Worm (Caenorhabditis elegans) whole organism, early embryonic: Measurements from ENCODE around the gene C34F6.10.

Experiments
- B0310.2 ChIP-seq: sonication (generic microtip); optimal IDR thresholded peaks from 2 replicates; lab custom pipeline; 2016; ENCODE audit warnings: mild to moderate bottlenecking, missing genetic modification characterization, missing compliant biosample characterization
- F13C5.2 ChIP-seq: sonication (generic microtip); optimal IDR thresholded peaks from 2 replicates; lab custom pipeline; 2017; ENCODE audit warnings: mild to moderate bottlenecking, missing genetic modification characterization, inconsistent platforms, missing compliant biosample characterization
- aly-1 ChIP-seq: sonication (generic microtip); optimal IDR thresholded peaks from 2 replicates; lab custom pipeline; 2016; ENCODE audit warnings: missing genetic modification characterization, missing compliant biosample characterization
- ama-1 ChIP-seq: fragments of 150-350 bp; optimal IDR thresholded peaks from 2 replicates; lab custom pipeline; 2014
- ceh-13 ChIP-seq: fragments of 200-800 bp; sonication (Bioruptor generic); optimal IDR thresholded peaks from 2 replicates; lab custom pipeline; 2018; ENCODE audit warnings: mild to moderate bottlenecking, missing genetic modification characterization, missing compliant biosample characterization
- ceh-36 ChIP-seq: sonication (generic microtip); optimal IDR thresholded peaks from 2 replicates; lab custom pipeline; 2016; ENCODE audit warnings: missing genetic modification characterization, inconsistent platforms, missing compliant biosample characterization
- ets-7 ChIP-seq: sonication (generic microtip); optimal IDR thresholded peaks from 2 replicates; lab custom pipeline; 2016; ENCODE audit warnings: missing genotype, missing genetic modification characterization, missing compliant biosample characterization
- flt-1 ChIP-seq: fragments of 200-800 bp; sonication (Bioruptor generic); IDR thresholded peaks from 2 replicates; pipeline ENCODE4 v1.3.6; 2022; ENCODE audit warnings: missing genetic modification characterization, missing compliant biosample characterization
- hmbx-1 ChIP-seq: sonication (generic microtip); optimal IDR thresholded peaks from 2 replicates; lab custom pipeline; 2016; ENCODE audit warnings: mild to moderate bottlenecking, missing genetic modification characterization, missing compliant biosample characterization
- hmg-4 ChIP-seq: fragments of 200-800 bp; sonication (Bioruptor generic); optimal IDR thresholded peaks from 2 replicates; lab custom pipeline; 2018; ENCODE audit warnings: mild to moderate bottlenecking, missing genetic modification characterization, missing compliant biosample characterization
- hnd-1 ChIP-seq: sonication (generic microtip); optimal IDR thresholded peaks from 2 replicates; lab custom pipeline; 2016; ENCODE audit warnings: missing genetic modification characterization, missing compliant biosample characterization
- pes-1 ChIP-seq: fragments of 200-800 bp; sonication (Bioruptor generic); IDR thresholded peaks from 2 replicates; pipeline ENCODE4 v1.3.6; 2022; ENCODE audit warnings: missing genetic modification reagents, missing genetic modification characterization, missing compliant biosample characterization
- scrt-1 ChIP-seq: fragments of 200-800 bp; sonication (Bioruptor generic); IDR thresholded peaks from 2 replicates; pipeline ENCODE4 v1.3.6; 2022; ENCODE audit warnings: missing genetic modification characterization, missing compliant biosample characterization
- sea-1 ChIP-seq: fragments of 200-800 bp; sonication (Bioruptor generic); conservative IDR thresholded peaks from 2 replicates; pipeline ENCODE4 v1.3.6; 2022; ENCODE audit warnings: missing genetic modification characterization, missing compliant biosample characterization
- tbx-11 ChIP-seq: fragments of 200-800 bp; sonication (Bioruptor generic); IDR thresholded peaks from 2 replicates; pipeline ENCODE4 v1.3.6; 2022; ENCODE audit warnings: missing genetic modification characterization, missing compliant biosample characterization
- tbx-37 ChIP-seq: fragments of 200-800 bp; sonication (Bioruptor generic); conservative IDR thresholded peaks from 2 replicates; pipeline ENCODE4 v1.3.6; 2022; ENCODE audit warnings: missing genetic modification reagents, missing genetic modification characterization, missing compliant biosample characterization
- tra-4 ChIP-seq: sonication (generic microtip); optimal IDR thresholded peaks from 2 replicates; lab custom pipeline; 2017; ENCODE audit warnings: missing genetic modification characterization, missing compliant biosample characterization

C34F6.10 gene

DNA sequence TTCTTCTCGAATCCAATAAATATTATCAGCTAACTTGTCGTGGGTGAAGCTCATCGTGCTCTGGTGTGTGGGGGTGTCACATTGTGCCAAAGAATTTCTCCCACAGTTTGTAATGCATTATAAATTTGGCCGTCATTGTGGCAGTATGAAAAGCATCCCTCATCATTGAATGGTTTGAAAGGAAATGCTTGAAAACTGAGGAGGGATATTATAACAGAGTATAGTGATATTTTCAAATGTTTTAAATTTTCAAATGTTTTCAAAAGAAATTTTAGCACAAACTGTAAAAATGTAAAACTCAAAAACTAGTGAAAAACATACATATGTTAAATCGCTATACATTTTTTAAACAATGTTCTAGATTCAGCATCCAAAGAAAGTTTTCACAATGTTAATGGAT lies 28.5 kb upstream of the C34F6.10 start, which contains the start of gene C03A3.3:
Gene C03A3.3 (minus strand): TSS at position 101 of the 400 bp plus-strand sequence.
- TF ChIP-seq ceh-36 (tag; lab: Kevin White, UChicago) (no peak), hmg-4 (GFP tag; lab: Kevin White, UChicago) (no peak), tbx-37 (GFP tag; lab: Robert Waterston, UW) (no peak), aly-1 (no peak), pes-1 (no peak), tra-4 (tag; lab: Kevin White, UChicago) (no peak), hnd-1 (tag; lab: Kevin White, UChicago) (no peak), B0310.2 (tag; lab: Kevin White, UChicago) (no peak), ceh-13 (GFP tag; lab: Kevin White, UChicago) (no peak), ets-7 (tag; lab: Kevin White, UChicago) (no peak), ama-1 (no peak), hmbx-1 (tag; lab: Kevin White, UChicago) (no peak), F13C5.2 (no peak)

DNA sequence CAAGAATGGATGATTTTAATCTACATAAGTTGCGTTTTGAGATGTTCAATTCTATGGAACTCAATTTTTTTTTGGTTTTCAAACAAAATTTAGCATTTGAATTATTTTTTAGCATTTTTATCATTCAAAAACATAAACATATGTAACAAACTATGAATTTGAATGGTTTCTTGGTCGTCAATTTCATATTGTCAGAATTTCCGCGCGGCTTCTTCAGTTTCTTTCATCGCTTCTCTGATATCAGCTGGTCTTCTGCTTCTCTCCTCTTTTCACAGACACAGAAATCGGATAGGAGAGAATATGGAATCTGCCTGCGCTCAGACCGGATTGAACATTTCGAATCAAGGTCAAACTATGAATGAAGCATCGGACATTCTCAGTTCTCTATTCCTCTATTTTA lies 26.3 kb upstream of the C34F6.10 start, which contains the start of gene C03A3.9:
Gene C03A3.9 (plus strand): TSS at position 301 of the 400 bp plus-strand sequence.
- no peak for TF ChIP-seq hnd-1 (tag; lab: Kevin White, UChicago)
- no peak for TF ChIP-seq tbx-11 (GFP tag; lab: Robert Waterston, UW)

DNA sequence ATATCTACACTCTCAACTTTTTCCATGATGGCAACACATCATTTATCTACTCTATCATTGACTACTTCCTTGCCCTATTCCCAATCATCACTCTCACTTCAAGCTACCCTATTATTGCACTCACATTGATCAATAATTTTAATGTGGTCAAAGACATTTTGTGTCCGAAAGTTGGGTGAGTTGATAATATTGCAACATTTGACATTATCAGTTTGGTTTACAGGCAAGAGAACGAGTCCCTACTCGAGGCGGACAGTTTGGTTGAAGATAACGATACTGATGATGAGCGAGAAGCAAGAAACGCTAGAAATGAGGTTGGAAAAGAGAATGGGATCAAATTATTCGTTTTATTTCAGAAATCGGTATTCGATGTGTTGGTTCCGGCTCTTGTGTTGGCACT lies 24.3 kb upstream of the C34F6.10 start:
- TF ChIP-seq tbx-11 (GFP tag; lab: Robert Waterston, UW) (no peak), ceh-36 (tag; lab: Kevin White, UChicago) (no peak), aly-1 (no peak), hmg-4 (GFP tag; lab: Kevin White, UChicago) (no peak), flt-1 (GFP tag; lab: Robert Waterston, UW) (no peak), F13C5.2 (no peak), pes-1 (no peak), ets-7 (tag; lab: Kevin White, UChicago) (no peak), B0310.2 (tag; lab: Kevin White, UChicago) (no peak), hmbx-1 (tag; lab: Kevin White, UChicago) (no peak), ceh-13 (GFP tag; lab: Kevin White, UChicago) (no peak), scrt-1 (GFP tag; lab: Robert Waterston, UW) (no peak)

DNA sequence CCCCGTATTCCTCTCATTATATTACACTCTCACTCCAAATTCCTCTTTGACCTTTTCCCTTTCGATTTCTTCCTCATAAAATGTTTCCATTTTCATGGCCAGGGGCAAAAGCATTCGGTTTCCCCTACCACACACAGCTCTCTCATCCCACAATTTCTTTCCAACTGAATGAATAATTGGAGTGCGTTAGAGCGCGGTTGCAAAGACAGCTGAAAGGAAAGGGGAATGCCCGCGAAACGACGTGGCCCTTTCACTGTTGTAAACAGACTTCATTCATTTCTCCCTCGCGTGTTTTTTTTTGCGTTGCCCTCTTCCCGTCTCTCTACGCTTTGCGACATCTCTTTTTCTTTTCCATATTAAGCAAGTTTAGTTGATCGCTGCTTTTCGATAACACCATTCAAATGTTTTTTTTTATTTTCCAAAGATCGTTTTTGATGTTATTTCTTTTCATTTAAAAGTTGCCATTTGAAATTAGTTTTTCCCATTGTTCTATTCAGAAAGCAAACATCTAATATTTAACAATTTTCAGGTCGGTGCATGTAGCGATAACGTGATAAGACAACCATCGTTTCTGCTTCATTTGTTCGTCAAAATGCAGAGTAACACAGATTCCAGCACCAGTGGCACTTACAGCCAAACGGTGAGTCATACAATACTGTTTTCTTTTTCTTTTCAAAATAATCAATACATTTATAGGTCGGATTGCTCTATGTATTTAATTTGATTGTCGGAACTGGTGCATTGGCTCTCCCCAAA lies 22.1 kb upstream of the C34F6.10 start, which contains the start of gene C03A3.2:
Gene C03A3.2 (plus strand): TSS at position 530 of the 756 bp plus-strand sequence.
- TF ChIP-seq sea-1 (no peak), F13C5.2 (peak; percentile 49), ceh-36 (tag; lab: Kevin White, UChicago) (no peak), hmg-4 (GFP tag; lab: Kevin White, UChicago) (peak; percentile 75)

DNA sequence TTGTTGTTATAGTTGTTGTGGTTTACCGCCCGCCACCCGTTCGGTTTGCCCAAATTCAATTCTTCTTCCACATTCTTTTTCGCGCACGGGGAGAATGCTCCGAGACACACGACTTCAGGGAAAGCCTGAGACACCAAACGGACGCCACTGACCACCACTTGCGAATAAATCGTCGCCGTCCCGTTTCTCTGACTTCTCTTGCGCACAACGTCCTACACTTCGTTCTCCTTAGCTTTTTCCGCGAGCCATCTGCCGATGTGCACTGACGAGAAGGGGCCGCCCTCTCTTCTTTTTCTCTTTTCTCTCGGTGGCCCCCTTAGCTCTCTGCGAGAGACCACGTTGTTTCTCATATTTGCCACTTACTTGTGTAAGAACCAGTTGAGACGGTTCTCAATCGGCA lies 16.6 kb upstream of the C34F6.10 start, which contains the start of gene C03A3.1:
Gene C03A3.1 (plus strand): TSS at position 291 of the 400 bp plus-strand sequence.
- peak; percentile 43; the same call in 1 of the 2 replicates for TF ChIP-seq scrt-1 (GFP tag; lab: Robert Waterston, UW)
- TF ChIP-seq ceh-36 (tag; lab: Kevin White, UChicago): peak; percentile 41
- no peak for TF ChIP-seq pes-1
- peak; percentile 51 for TF ChIP-seq F13C5.2
- TF ChIP-seq hmg-4 (GFP tag; lab: Kevin White, UChicago): peak; percentile 62
- TF ChIP-seq sea-1: no peak

DNA sequence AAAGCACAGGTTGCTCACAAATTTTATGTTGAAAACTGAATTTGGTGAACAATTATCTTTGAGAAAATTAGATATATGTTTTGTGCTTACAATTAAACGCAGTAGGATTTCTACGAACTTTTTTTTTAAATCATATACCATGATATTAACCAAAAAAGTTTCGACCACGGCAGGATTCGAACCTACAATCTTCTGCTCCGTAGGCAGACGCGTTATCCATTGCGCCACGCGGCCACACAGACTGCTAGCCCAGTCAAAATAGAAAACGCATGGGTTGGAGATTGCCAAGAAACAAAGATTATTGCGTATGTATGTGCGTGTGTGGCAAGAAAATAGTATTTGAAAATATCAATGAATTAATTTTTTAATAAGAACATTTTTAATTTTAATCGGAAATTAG lies 12.0 kb upstream of the C34F6.10 start:
- TF ChIP-seq ets-7 (tag; lab: Kevin White, UChicago) (peak; percentile 36), aly-1 (no peak), ama-1 (no peak), pes-1 (peak; percentile 85; the same call in 1 of the 2 replicates), sea-1 (peak; percentile 68; the same call in 1 of the 2 replicates), tbx-37 (GFP tag; lab: Robert Waterston, UW) (peak; percentile 68; the same call in 1 of the 2 replicates), hmg-4 (GFP tag; lab: Kevin White, UChicago) (peak; percentile 88), ceh-13 (GFP tag; lab: Kevin White, UChicago) (peak; percentile 66), hmbx-1 (tag; lab: Kevin White, UChicago) (peak; percentile 35), flt-1 (GFP tag; lab: Robert Waterston, UW) (peak; percentile 78), ceh-36 (tag; lab: Kevin White, UChicago) (peak; percentile 78), hnd-1 (tag; lab: Kevin White, UChicago) (peak; percentile 63), scrt-1 (GFP tag; lab: Robert Waterston, UW) (peak; percentile 81), tra-4 (tag; lab: Kevin White, UChicago) (peak; percentile 38), F13C5.2 (peak; percentile 73), B0310.2 (tag; lab: Kevin White, UChicago) (no peak), tbx-11 (GFP tag; lab: Robert Waterston, UW) (peak; percentile 86)

DNA sequence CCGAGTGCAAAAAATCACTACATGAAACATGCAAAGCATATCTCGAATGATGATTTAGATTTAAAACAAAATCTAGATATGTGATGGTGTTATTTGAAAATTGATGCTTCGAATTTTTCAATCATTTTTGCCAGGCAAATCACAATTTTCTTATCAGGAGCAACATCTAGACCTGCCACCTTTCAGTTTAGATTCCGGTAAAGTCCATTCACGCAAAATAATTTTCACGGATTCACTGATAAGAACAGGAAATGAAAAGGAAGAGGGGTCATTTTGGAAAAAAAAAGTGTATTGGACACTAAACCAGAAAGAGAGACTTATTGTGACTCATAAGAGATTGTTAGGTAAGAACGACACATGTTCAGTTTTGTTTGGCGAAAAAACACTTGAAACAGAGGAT lies 11.5 kb upstream of the C34F6.10 start:
- TF ChIP-seq ceh-13 (GFP tag; lab: Kevin White, UChicago): no peak

DNA sequence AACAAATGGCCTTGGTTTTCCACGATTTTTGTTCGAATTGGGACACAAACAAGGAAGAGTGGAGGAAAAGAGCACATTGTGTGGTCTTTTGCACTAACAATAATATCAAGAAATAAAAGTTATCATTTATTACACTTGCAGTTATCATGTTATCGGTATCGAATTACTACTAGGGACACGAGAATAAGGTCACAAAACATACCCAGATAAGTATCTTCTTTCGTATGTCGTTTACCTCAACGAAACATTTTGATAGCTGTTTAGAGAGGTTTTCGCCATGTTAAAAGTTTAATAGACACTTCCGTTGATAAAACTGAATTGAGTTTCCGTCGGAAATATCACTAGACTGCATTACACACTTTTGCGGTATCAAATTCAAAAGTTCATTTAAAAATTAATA lies 10.5 kb upstream of the C34F6.10 start:
- no peak for TF ChIP-seq tbx-11 (GFP tag; lab: Robert Waterston, UW)
- no peak for TF ChIP-seq B0310.2 (tag; lab: Kevin White, UChicago)
- TF ChIP-seq F13C5.2: no peak
- no peak for TF ChIP-seq ceh-13 (GFP tag; lab: Kevin White, UChicago)
